Fruit fly (Drosophila melanogaster): ENCODE measurements around the gene jar.

jar gene

dm6 chr3R:24294784-24295555, 23.9 kb upstream of the jar start, which contains the start of gene crb (continued):
- TF ChIP-seq Nf-YC (tag; optimal IDR thresholded peaks at IDR 0.05), result peak; percentile 49
- TF ChIP-seq Lim3 (GFP tag; IDR thresholded peaks at IDR 0.05), result no peak
- TF ChIP-seq Gug (GFP tag; IDR thresholded peaks at IDR 0.05), result 0 out of 4 replicates have a peak, but pooled peaks have one; percentile 7
- TF ChIP-seq CG12071 (GFP tag; optimal IDR thresholded peaks at IDR 0.05), result peak; percentile 55
- no peak for TF ChIP-seq da (GFP tag; optimal IDR thresholded peaks at IDR 0.05)
- peak; percentile 59 for TF ChIP-seq CG9727 (GFP tag; optimal IDR thresholded peaks at IDR 0.05)
- TF ChIP-seq Gsc (GFP tag; IDR thresholded peaks at IDR 0.05), result no peak
- no peak for TF ChIP-seq prd (optimal IDR thresholded peaks at IDR 0.05)
- TF ChIP-seq prd (GFP tag; IDR thresholded peaks at IDR 0.05), result peak; percentile 40; the same call in 2 of the 3 replicates
- TF ChIP-seq sr (GFP tag; IDR thresholded peaks at IDR 0.05), result 0 out of 3 replicates have a peak, but pooled peaks have one; percentile 41
- peak; percentile 5 for TF ChIP-seq Neu2 (GFP tag; optimal IDR thresholded peaks at IDR 0.05; ENCODE audit: borderline replicate concordance)
- TF ChIP-seq ssp (GFP tag; IDR thresholded peaks at IDR 0.05), result no peak
- TF ChIP-seq Mrtf (GFP tag; IDR thresholded peaks at IDR 0.05), result no peak
- TF ChIP-seq eve (GFP tag; optimal IDR thresholded peaks at IDR 0.05), result no peak
- TF ChIP-seq Camta (GFP tag; optimal IDR thresholded peaks at IDR 0.05), result peak; percentile 44
- TF ChIP-seq ftz-f1 (GFP tag; optimal IDR thresholded peaks at IDR 0.05), result peak; percentile 45
- TF ChIP-seq CG18764 (GFP tag; optimal IDR thresholded peaks at IDR 0.05), result no peak
- TF ChIP-seq Adf1 (GFP tag; IDR thresholded peaks at IDR 0.05), result peak; percentile 54; the same call in 1 of the 2 replicates
- peak; percentile 58 for TF ChIP-seq NC2α (GFP tag; optimal IDR thresholded peaks at IDR 0.05)
- TF ChIP-seq twi (tag; optimal IDR thresholded peaks at IDR 0.05), result no peak
- no peak for TF ChIP-seq cas (GFP tag; IDR thresholded peaks at IDR 0.05)
- TF ChIP-seq HLH54F (GFP tag; optimal IDR thresholded peaks at IDR 0.05), result peak; percentile 33
- peak; percentile 61 for TF ChIP-seq CG12391 (tag; optimal IDR thresholded peaks at IDR 0.05)
- peak; percentile 60 for TF ChIP-seq mirr (GFP tag; optimal IDR thresholded peaks at IDR 0.05)
- peak; percentile 57; the same call in 1 of the 3 replicates for TF ChIP-seq so (GFP tag; IDR thresholded peaks at IDR 0.05)
- TF ChIP-seq NFAT (GFP tag; IDR thresholded peaks at IDR 0.05), result peak; percentile 79
- no peak for TF ChIP-seq CG9876 (GFP tag; optimal IDR thresholded peaks at IDR 0.05)
- TF ChIP-seq Asciz (GFP tag; optimal IDR thresholded peaks at IDR 0.05), result no peak
- TF ChIP-seq CG17912 (GFP tag; optimal IDR thresholded peaks at IDR 0.05), result peak; percentile 57
- TF ChIP-seq Myb (GFP tag; optimal IDR thresholded peaks at IDR 0.05), result peak; percentile 95
- TF ChIP-seq CG2889 (GFP tag; IDR thresholded peaks at IDR 0.05), result no peak
- no peak for TF ChIP-seq Optix (GFP tag; IDR thresholded peaks at IDR 0.05)
- peak in 1 of 2 experiments; percentile 32 for TF ChIP-seq bsh (GFP tag; optimal IDR thresholded peaks at IDR 0.05)
- TF ChIP-seq en (GFP tag; optimal IDR thresholded peaks at IDR 0.05), result no peak
- no peak for TF ChIP-seq slou (GFP tag; optimal IDR thresholded peaks at IDR 0.05)
- TF ChIP-seq hbn (GFP tag; IDR thresholded peaks at IDR 0.05; ENCODE audit: partially characterized antibody), result peak; percentile 37
- TF ChIP-seq CG4617 (GFP tag; optimal IDR thresholded peaks at IDR 0.05; ENCODE audit: borderline replicate concordance), result peak; percentile 15
- peak; percentile 49 for TF ChIP-seq Scr (GFP tag; IDR thresholded peaks at IDR 0.05; ENCODE audit: partially characterized antibody)
- 0 out of 3 replicates have a peak, but pooled peaks have one; percentile 57 for TF ChIP-seq hb (GFP tag; IDR thresholded peaks at IDR 0.05; ENCODE audit: partially characterized antibody)
- TF ChIP-seq Lhr (GFP tag; optimal IDR thresholded peaks at IDR 0.05), result peak; percentile 63
- TF ChIP-seq maf-S (GFP tag; optimal IDR thresholded peaks at IDR 0.05), result peak; percentile 60
- peak; percentile 37; the same call in 1 of the 2 replicates for TF ChIP-seq nerfin-2 (GFP tag; IDR thresholded peaks at IDR 0.05; ENCODE audit: partially characterized antibody)
- TF ChIP-seq unpg (GFP tag; optimal IDR thresholded peaks at IDR 0.05), result peak; percentile 65
- TF ChIP-seq CG31224 (GFP tag; IDR thresholded peaks at IDR 0.05), result no peak
- TF ChIP-seq Sry-δ (GFP tag; optimal IDR thresholded peaks at IDR 0.05), result peak; percentile 18
- peak; percentile 37 for TF ChIP-seq BtbVII (GFP tag; optimal IDR thresholded peaks at IDR 0.05)
- TF ChIP-seq her (GFP tag; optimal IDR thresholded peaks at IDR 0.05), result peak; percentile 68
- TF ChIP-seq salm (tag; optimal IDR thresholded peaks at IDR 0.05), result no peak
- no peak for TF ChIP-seq usp (GFP tag; optimal IDR thresholded peaks at IDR 0.05)
- TF ChIP-seq CG3065 (GFP tag; optimal IDR thresholded peaks at IDR 0.05), result no peak

Data from whole organism, embryonic.